Fruit fly (Drosophila melanogaster) whole organism, embryonic: ENCODE measurements around the gene ABCB7.
A peak's percentile ranks its signal among the peaks of the same experiment; 100 is the strongest.

ENCODE experiments used
- B-H2 ChIP-seq: fragments of 200-800 bp; sonication (Bioruptor generic); optimal IDR thresholded peaks from 2 replicates; lab custom pipeline; 2018; ENCODE audit warnings: missing biosample characterization, mild to moderate bottlenecking, missing genetic modification characterization
- BtbVII ChIP-seq: fragments of 200-800 bp; sonication (Bioruptor generic); optimal IDR thresholded peaks from 3 replicates; lab custom pipeline; 2017; ENCODE audit warnings: missing biosample characterization, mild to moderate bottlenecking, missing genetic modification characterization
- CG12071 ChIP-seq: fragments of 200-800 bp; sonication (Bioruptor generic); optimal IDR thresholded peaks from 3 replicates; lab custom pipeline; 2018; ENCODE audit warnings: missing biosample characterization, mild to moderate bottlenecking, missing genetic modification characterization
- CG12391 ChIP-seq: fragments of 200-800 bp; sonication (Bioruptor generic); optimal IDR thresholded peaks from 3 replicates; lab custom pipeline; 2018; ENCODE audit warnings: missing biosample characterization, mild to moderate bottlenecking, missing genetic modification characterization, moderate library complexity
- CG12769 ChIP-seq: fragments of 200-800 bp; sonication (Bioruptor generic); optimal IDR thresholded peaks from 2 replicates; lab custom pipeline; 2019; ENCODE audit warnings: missing biosample characterization, mild to moderate bottlenecking, missing genetic modification characterization, moderate library complexity
- CG14965 ChIP-seq: fragments of 200-800 bp; sonication (Bioruptor generic); optimal IDR thresholded peaks from 2 replicates; lab custom pipeline; 2016; ENCODE audit warnings: missing biosample characterization, missing genetic modification characterization, borderline replicate concordance
- CG17385 ChIP-seq: fragments of 200-800 bp; sonication (Bioruptor generic); optimal IDR thresholded peaks from 3 replicates; lab custom pipeline; 2018; ENCODE audit warnings: missing biosample characterization, mild to moderate bottlenecking, missing genetic modification characterization
- CG30431 ChIP-seq: fragments of 200-800 bp; sonication (Bioruptor generic); optimal IDR thresholded peaks from 2 replicates; lab custom pipeline; 2017; ENCODE audit warnings: missing biosample characterization, missing genetic modification characterization
- CG33213 ChIP-seq: fragments of 200-800 bp; sonication (Bioruptor generic); optimal IDR thresholded peaks from 3 replicates; lab custom pipeline; 2016; ENCODE audit warnings: missing biosample characterization, missing genetic modification characterization
- CG33557 ChIP-seq: fragments of 200-800 bp; sonication (Bioruptor generic); optimal IDR thresholded peaks from 2 replicates; lab custom pipeline; 2019; ENCODE audit warnings: missing biosample characterization, mild to moderate bottlenecking, missing genetic modification characterization, moderate library complexity
- CG3407 ChIP-seq: fragments of 200-800 bp; sonication (Bioruptor generic); optimal IDR thresholded peaks from 2 replicates; lab custom pipeline; 2018; ENCODE audit warnings: missing biosample characterization, mild to moderate bottlenecking, missing genetic modification characterization
- CG34422 ChIP-seq: fragments of 200-800 bp; sonication (Bioruptor generic); IDR thresholded peaks from 3 replicates; pipeline ENCODE4 v1.3.6; 2022; ENCODE audit warnings: missing biosample characterization, missing genetic modification characterization
- CG4328 ChIP-seq: fragments of 200-800 bp; sonication (Bioruptor generic); optimal IDR thresholded peaks from 3 replicates; lab custom pipeline; 2017; ENCODE audit warnings: missing biosample characterization, missing genetic modification reagents, missing genetic modification characterization
- CG6854 ChIP-seq: fragments of 200-800 bp; sonication (Bioruptor generic); optimal IDR thresholded peaks from 3 replicates; lab custom pipeline; 2017; ENCODE audit warnings: missing biosample characterization, mild to moderate bottlenecking, missing genetic modification characterization
- CG7357 ChIP-seq: fragments of 200-800 bp; sonication (Bioruptor generic); IDR thresholded peaks from 3 replicates; pipeline ENCODE4 v1.3.6; 2022; ENCODE audit warnings: missing biosample characterization, missing genetic modification characterization
- CG7963 ChIP-seq: fragments of 200-800 bp; sonication (Bioruptor generic); IDR thresholded peaks from 3 replicates; pipeline ENCODE4 v1.3.6; 2022; ENCODE audit warnings: missing biosample characterization, missing genetic modification characterization; ENCODE audit not compliant: partially characterized antibody
- CG9797 ChIP-seq: fragments of 200-800 bp; sonication (Bioruptor generic); optimal IDR thresholded peaks from 3 replicates; lab custom pipeline; 2018; ENCODE audit warnings: missing biosample characterization, mild to moderate bottlenecking, missing genetic modification characterization
- Chrac-16 ChIP-seq: fragments of 200-800 bp; sonication (Bioruptor generic); optimal IDR thresholded peaks from 3 replicates; lab custom pipeline; 2016; ENCODE audit warnings: missing biosample characterization, missing genetic modification characterization
- Dbx ChIP-seq: fragments of 200-800 bp; sonication (Bioruptor generic); IDR thresholded peaks from 3 replicates; pipeline ENCODE4 v1.3.6; 2022; ENCODE audit warnings: missing biosample characterization, missing genetic modification characterization
- Elba2 ChIP-seq: fragments of 200-800 bp; sonication (Bioruptor generic); optimal IDR thresholded peaks from 3 replicates; lab custom pipeline; 2016; ENCODE audit warnings: missing biosample characterization, missing genetic modification characterization
- Ets65A ChIP-seq: fragments of 200-800 bp; sonication (Bioruptor generic); peaks from one replicate; lab custom pipeline; 2016; ENCODE audit warnings: missing biosample characterization, missing genetic modification characterization
- Ets97D ChIP-seq: fragments of 200-800 bp; sonication (Bioruptor generic); optimal IDR thresholded peaks from 3 replicates; lab custom pipeline; 2016; ENCODE audit warnings: missing biosample characterization, missing genetic modification characterization
- H15 ChIP-seq: fragments of 200-800 bp; sonication (Bioruptor generic); IDR thresholded peaks from 3 replicates; pipeline ENCODE4 v1.3.6; 2022; ENCODE audit warnings: missing biosample characterization, missing genetic modification characterization
- H2.0 ChIP-seq: fragments of 200-800 bp; sonication (Bioruptor generic); IDR thresholded peaks from 2 replicates; pipeline ENCODE4 v1.3.6; 2022; ENCODE audit warnings: missing biosample characterization, missing genetic modification characterization
- HLH4C ChIP-seq: fragments of 200-800 bp; sonication (Bioruptor generic); IDR thresholded peaks from 3 replicates; pipeline ENCODE4 v1.3.6; 2022; ENCODE audit warnings: missing biosample characterization, missing genetic modification characterization; ENCODE audit not compliant: partially characterized antibody
- Lhr ChIP-seq: fragments of 200-800 bp; sonication (Bioruptor generic); optimal IDR thresholded peaks from 3 replicates; lab custom pipeline; 2017; ENCODE audit warnings: mild to moderate bottlenecking, missing biosample characterization, missing genetic modification reagents, missing genetic modification characterization
- MBD-R2 ChIP-seq: fragments of 200-800 bp; sonication (Bioruptor generic); IDR thresholded peaks from 2 replicates; pipeline ENCODE4 v1.3.6; 2022; ENCODE audit warnings: missing biosample characterization, missing genetic modification characterization
- NC2β ChIP-seq: fragments of 200-800 bp; sonication (Bioruptor generic); optimal IDR thresholded peaks from 2 replicates; lab custom pipeline; 2016; ENCODE audit warnings: missing biosample characterization, missing genetic modification characterization
- Ptx1 ChIP-seq: fragments of 200-800 bp; sonication (Bioruptor generic); IDR thresholded peaks from 2 replicates; pipeline ENCODE4 v1.3.6; 2022; ENCODE audit warnings: missing biosample characterization, missing genetic modification characterization
- ara ChIP-seq: fragments of 200-800 bp; sonication (Bioruptor generic); IDR thresholded peaks from 2 replicates; pipeline ENCODE4 v1.3.6; 2022; ENCODE audit warnings: missing biosample characterization, missing genetic modification characterization
- ash1 ChIP-seq: fragments of 200-800 bp; sonication (Bioruptor generic); optimal IDR thresholded peaks from 2 replicates; lab custom pipeline; 2018; ENCODE audit warnings: missing biosample characterization, mild to moderate bottlenecking, missing genetic modification characterization
- bigmax ChIP-seq: fragments of 200-800 bp; sonication (Bioruptor generic); optimal IDR thresholded peaks from 2 replicates; lab custom pipeline; 2018; ENCODE audit warnings: missing biosample characterization, mild to moderate bottlenecking, missing genetic modification characterization
- chinmo ChIP-seq: fragments of 200-800 bp; sonication (Bioruptor generic); IDR thresholded peaks from 4 replicates; pipeline ENCODE4 v1.3.6; 2022; ENCODE audit warnings: missing biosample characterization, missing genetic modification characterization; ENCODE audit not compliant: partially characterized antibody
- crol ChIP-seq: fragments of 200-800 bp; sonication (Bioruptor generic); IDR thresholded peaks from 2 replicates; pipeline ENCODE4 v1.3.6; 2022; ENCODE audit warnings: missing biosample characterization, missing genetic modification characterization
- crp ChIP-seq, 2 experiments: fragments of 200-800 bp; sonication (Bioruptor generic); optimal IDR thresholded peaks; 2 replicates in 1 of 2; 3 replicates in 1 of 2; lab custom pipeline; 2017; ENCODE audit warnings: missing biosample characterization in 2 of 2, missing genetic modification characterization in 2 of 2, mild to moderate bottlenecking in 1 of 2, moderate library complexity in 1 of 2
- disco-r ChIP-seq: fragments of 200-800 bp; sonication (Bioruptor generic); optimal IDR thresholded peaks from 2 replicates; lab custom pipeline; 2016; ENCODE audit warnings: missing biosample characterization, missing genetic modification characterization
- dysf ChIP-seq: fragments of 200-800 bp; sonication (Bioruptor generic); IDR thresholded peaks from 3 replicates; pipeline ENCODE4 v1.3.6; 2022; ENCODE audit warnings: missing biosample characterization, missing genetic modification characterization
- ewg ChIP-seq: fragments of 200-800 bp; sonication (Bioruptor generic); optimal IDR thresholded peaks from 3 replicates; lab custom pipeline; 2017; ENCODE audit warnings: mild to moderate bottlenecking, missing biosample characterization, missing genetic modification reagents, missing genetic modification characterization
- exex ChIP-seq: fragments of 200-800 bp; sonication (Bioruptor generic); optimal IDR thresholded peaks from 4 replicates; lab custom pipeline; 2018; ENCODE audit warnings: missing biosample characterization, mild to moderate bottlenecking, missing genetic modification characterization, moderate library complexity
- kah ChIP-seq: fragments of 200-800 bp; sonication (Bioruptor generic); optimal IDR thresholded peaks from 2 replicates; lab custom pipeline; 2018; ENCODE audit warnings: missing biosample characterization, mild to moderate bottlenecking, missing genetic modification characterization
- mirr ChIP-seq: fragments of 200-800 bp; sonication (Bioruptor generic); optimal IDR thresholded peaks from 3 replicates; lab custom pipeline; 2018; ENCODE audit warnings: missing biosample characterization, mild to moderate bottlenecking, missing genetic modification characterization
- oc ChIP-seq: fragments of 200-800 bp; sonication (Bioruptor generic); optimal IDR thresholded peaks from 2 replicates; lab custom pipeline; 2018; ENCODE audit warnings: missing biosample characterization, mild to moderate bottlenecking, missing genetic modification characterization, moderate library complexity
- psq ChIP-seq: fragments of 200-800 bp; sonication (Bioruptor generic); optimal IDR thresholded peaks from 2 replicates; lab custom pipeline; 2017; ENCODE audit warnings: missing biosample characterization, missing genetic modification characterization
- repo ChIP-seq: fragments of 200-800 bp; sonication (Bioruptor generic); optimal IDR thresholded peaks from 2 replicates; lab custom pipeline; 2016; ENCODE audit warnings: missing biosample characterization, missing genetic modification characterization
- scrt ChIP-seq: fragments of 200-800 bp; sonication (Bioruptor generic); optimal IDR thresholded peaks from 2 replicates; lab custom pipeline; 2018; ENCODE audit warnings: missing biosample characterization, mild to moderate bottlenecking, missing genetic modification characterization, moderate library complexity
- so ChIP-seq: fragments of 200-800 bp; sonication (Bioruptor generic); IDR thresholded peaks from 3 replicates; pipeline ENCODE4 v1.3.6; 2022; ENCODE audit warnings: missing biosample characterization, missing genetic modification characterization
- tll ChIP-seq, 2 experiments: fragments of 200-800 bp in 1 of 2; fragments of >200 bp in 1 of 2; sonication (Bioruptor generic) in 1 of 2; optimal IDR thresholded peaks; 2 replicates each; lab custom pipeline; 2017 to 2019; ENCODE audit warnings: missing biosample characterization in 2 of 2, missing genetic modification characterization in 2 of 2, mild to moderate bottlenecking in 1 of 2, moderate library complexity in 1 of 2

ABCB7 gene

dm6 chr3L:1569162-1569965, 48.9 kb upstream of the ABCB7 start, which contains the start of gene Tmep (continued):
- peak; percentile 28 for TF ChIP-seq mirr (GFP tag; lab: Kevin White, UChicago)
- no peak for TF ChIP-seq CG12071 (GFP tag; lab: Kevin White, UChicago)
- TF ChIP-seq CG9797 = no peak
- TF ChIP-seq ash1 = no peak
- TF ChIP-seq CG34422 = 0 out of 3 replicates have a peak, but pooled peaks have one; percentile 22
- 0 out of 3 replicates have a peak, but pooled peaks have one; percentile 26 for TF ChIP-seq Dbx (GFP tag; lab: Robert Waterston, UW)
- TF ChIP-seq CG4328 (GFP tag; lab: Kevin White, UChicago) = no peak
- TF ChIP-seq repo (GFP tag; lab: Kevin White, UChicago) = no peak
- TF ChIP-seq Ptx1 (GFP tag; lab: Robert Waterston, UW) = no peak
- no peak for TF ChIP-seq CG3407 (GFP tag; lab: Kevin White, UChicago)

- no peak for TF ChIP-seq Ets65A (GFP tag; lab: Kevin White, UChicago)
- TF ChIP-seq scrt = peak; percentile 81
- peak in 1 of 2 experiments; percentile 15 for TF ChIP-seq crp (GFP tag; optimal IDR thresholded peaks at IDR 0.05; lab: Kevin White, UChicago)
- no peak for TF ChIP-seq CG3407 (GFP tag; lab: Kevin White, UChicago)
- peak; percentile 7 for TF ChIP-seq Elba2
- 0 out of 4 replicates have a peak, but pooled peaks have one; percentile 16 for TF ChIP-seq chinmo (GFP tag; lab: Robert Waterston, UW)
- peak; percentile 22 for TF ChIP-seq exex (tag; lab: Kevin White, UChicago)
- TF ChIP-seq kah (GFP tag; lab: Kevin White, UChicago) = peak; percentile 54
- peak; percentile 63 for TF ChIP-seq psq (GFP tag; lab: Kevin White, UChicago)
- TF ChIP-seq CG6854 (GFP tag; lab: Kevin White, UChicago) = no peak
- TF ChIP-seq MBD-R2 (GFP tag; lab: Robert Waterston, UW) = peak; percentile 18; the same call in 1 of the 2 replicates
- no peak for TF ChIP-seq CG14965 (GFP tag; lab: Kevin White, UChicago)
- TF ChIP-seq CG17385 = peak; percentile 81
- TF ChIP-seq crol (GFP tag; lab: Robert Waterston, UW) = peak; percentile 30; the same call in 1 of the 2 replicates
- TF ChIP-seq HLH4C (GFP tag; lab: Robert Waterston, UW) = no peak
These were observed 48.3 kb upstream of the ABCB7 start for dm6 chr3L:1569966-1570276.

- TF ChIP-seq dysf (no peak), ewg (GFP tag; lab: Kevin White, UChicago) (no peak), NC2β (no peak), CG12769 (peak; percentile 59), ash1 (no peak), ara (GFP tag; lab: Robert Waterston, UW) (no peak), Ets97D (no peak), CG33557 (no peak), crol (GFP tag; lab: Robert Waterston, UW) (peak; percentile 69), CG30431 (GFP tag; lab: Kevin White, UChicago) (no peak), tll (GFP tag; optimal IDR thresholded peaks at IDR 0.05; lab: Kevin White, UChicago) (no peak), H2.0 (GFP tag; lab: Robert Waterston, UW) (no peak), Lhr (GFP tag; lab: Kevin White, UChicago) (no peak), oc (tag; lab: Kevin White, UChicago) (no peak), BtbVII (no peak), B-H2 (GFP tag; lab: Kevin White, UChicago) (no peak), so (GFP tag; lab: Robert Waterston, UW) (peak; percentile 68; the same call in 2 of the 3 replicates), CG7357 (GFP tag; lab: Robert Waterston, UW) (no peak), Chrac-16 (no peak), CG33213 (GFP tag; lab: Kevin White, UChicago) (no peak), disco-r (GFP tag; lab: Kevin White, UChicago) (no peak), CG7963 (no peak), H15 (GFP tag; lab: Robert Waterston, UW) (no peak), CG12391 (no peak), bigmax (GFP tag; lab: Kevin White, UChicago) (no peak)
These were observed 47.1 kb upstream of the ABCB7 start for dm6 chr3L:1571077-1571476.
